Worm (Caenorhabditis elegans) whole organism, L4 larva: ENCODE measurements around the gene glr-2.

Experiments
- D1046.2 ChIP-seq: fragments of 200-800 bp; sonication (Bioruptor generic); IDR thresholded peaks from 2 replicates; pipeline ENCODE4 v1.3.6; 2022; ENCODE audit warnings: missing genetic modification characterization, missing compliant biosample characterization
- F26F4.8 ChIP-seq: fragments of 200-800 bp; sonication (Bioruptor generic); conservative IDR thresholded peaks from 2 replicates; pipeline ENCODE4 v1.3.6; 2022; ENCODE audit warnings: missing genetic modification characterization, missing compliant biosample characterization
- T20F7.1 ChIP-seq: fragments of 200-800 bp; sonication (Bioruptor generic); optimal IDR thresholded peaks from 2 replicates; lab custom pipeline; 2018; ENCODE audit warnings: mild to moderate bottlenecking, missing genetic modification characterization, missing compliant biosample characterization
- Y48G9A.11 ChIP-seq: fragments of 200-800 bp; sonication (Bioruptor generic); IDR thresholded peaks from 2 replicates; pipeline ENCODE4 v1.3.6; 2022; ENCODE audit warnings: missing genetic modification reagents, missing genetic modification characterization, missing compliant biosample characterization
- Y5F2A.4 ChIP-seq: fragments of 200-800 bp; sonication (Bioruptor generic); optimal IDR thresholded peaks from 2 replicates; lab custom pipeline; 2018; ENCODE audit warnings: mild to moderate bottlenecking, missing genetic modification characterization, missing compliant biosample characterization
- ZK546.5 ChIP-seq, 2 experiments: sonication (generic microtip); optimal IDR thresholded peaks; 2 replicates each; lab custom pipeline; 2017; ENCODE audit warnings: missing biosample characterization in 2 of 2, missing genetic modification characterization in 2 of 2
- aly-2 ChIP-seq: sonication (generic microtip); optimal IDR thresholded peaks from 2 replicates; lab custom pipeline; 2018; ENCODE audit warnings: missing biosample characterization, missing genetic modification characterization
- arid-1 ChIP-seq: fragments of 200-800 bp; sonication (Bioruptor generic); conservative IDR thresholded peaks from 2 replicates; pipeline ENCODE4 v1.3.6; 2022; ENCODE audit warnings: missing genetic modification reagents, missing genetic modification characterization, missing compliant biosample characterization
- ceh-28 ChIP-seq: fragments of 150-350 bp; optimal IDR thresholded peaks from 2 replicates; lab custom pipeline; 2014; ENCODE audit warnings: missing biosample characterization, missing genetic modification reagents, missing genetic modification characterization
- ceh-44 ChIP-seq: fragments of 200-800 bp; sonication (Bioruptor generic); IDR thresholded peaks from 2 replicates; pipeline ENCODE4 v1.3.6; 2022; ENCODE audit warnings: missing genetic modification reagents, missing genetic modification characterization, missing compliant biosample characterization
- daf-16 ChIP-seq, 3 experiments: sonication (generic microtip); optimal IDR thresholded peaks; 2 replicates each; lab custom pipeline; 2016 to 2017; ENCODE audit warnings: missing genetic modification characterization in 3 of 3, missing genetic modification reagents in 3 of 3, mild to moderate bottlenecking in 2 of 3, missing compliant biosample characterization in 2 of 3, missing biosample characterization in 1 of 3, moderate library complexity in 1 of 3
- daf-8 ChIP-seq: fragments of 200-800 bp; sonication (Bioruptor generic); IDR thresholded peaks from 2 replicates; pipeline ENCODE4 v1.3.6; 2022; ENCODE audit warnings: missing genetic modification characterization, missing compliant biosample characterization
- dmd-6 ChIP-seq: fragments of 200-800 bp; sonication (Bioruptor generic); IDR thresholded peaks from 2 replicates; pipeline ENCODE4 v1.3.6; 2022; ENCODE audit warnings: missing genetic modification reagents, missing genetic modification characterization, missing compliant biosample characterization
- dmd-9 ChIP-seq: fragments of 200-800 bp; sonication (Bioruptor generic); IDR thresholded peaks from 2 replicates; pipeline ENCODE4 v1.3.6; 2022; ENCODE audit warnings: missing genetic modification reagents, missing genetic modification characterization, missing compliant biosample characterization
- dpl-1 ChIP-seq: fragments of 150-350 bp; optimal IDR thresholded peaks from 2 replicates; lab custom pipeline; 2014; ENCODE audit warnings: missing biosample characterization, missing genetic modification reagents, missing genetic modification characterization
- dve-1 ChIP-seq: sonication (generic microtip); optimal IDR thresholded peaks from 2 replicates; lab custom pipeline; 2017; ENCODE audit warnings: antibody characterized with exemption, mild to moderate bottlenecking, missing genetic modification characterization, missing compliant biosample characterization; ENCODE audit not compliant: insufficient read depth
- egl-43 ChIP-seq: fragments of 200-800 bp; sonication (Bioruptor generic); IDR thresholded peaks from 2 replicates; pipeline ENCODE4 v1.3.6; 2022; ENCODE audit warnings: missing genetic modification reagents, missing genetic modification characterization, missing compliant biosample characterization
- fkh-10 ChIP-seq: fragments of 150-350 bp; optimal IDR thresholded peaks from 2 replicates; lab custom pipeline; 2014; ENCODE audit warnings: missing biosample characterization, missing genetic modification reagents, missing genetic modification characterization
- fos-1 ChIP-seq: fragments of 150-350 bp; optimal IDR thresholded peaks from 2 replicates; lab custom pipeline; 2014; ENCODE audit warnings: missing biosample characterization, missing genetic modification characterization
- hif-1 ChIP-seq, 2 experiments: sonication (generic microtip); optimal IDR thresholded peaks; 2 replicates each; lab custom pipeline; 2016 to 2017; ENCODE audit warnings: missing compliant biosample characterization in 2 of 2, missing genetic modification characterization in 2 of 2, missing genetic modification reagents in 2 of 2, missing genotype in 2 of 2, mild to moderate bottlenecking in 1 of 2
- hmg-1.1 ChIP-seq: fragments of 200-800 bp; sonication (Bioruptor generic); IDR thresholded peaks from 2 replicates; pipeline ENCODE4 v1.3.6; 2022; ENCODE audit warnings: missing genetic modification reagents, missing genetic modification characterization, missing compliant biosample characterization
- jun-1 ChIP-seq: fragments of 150-350 bp; optimal IDR thresholded peaks from 2 replicates; lab custom pipeline; 2014; ENCODE audit warnings: missing biosample characterization, missing genetic modification reagents, missing genetic modification characterization
- lim-7 ChIP-seq: fragments of 200-800 bp; sonication (Bioruptor generic); IDR thresholded peaks from 2 replicates; pipeline ENCODE4 v1.3.6; 2022; ENCODE audit warnings: missing genetic modification characterization, missing compliant biosample characterization
- lin-13 ChIP-seq: fragments of 150-350 bp; optimal IDR thresholded peaks from 2 replicates; lab custom pipeline; 2014; ENCODE audit warnings: missing biosample characterization, missing genetic modification reagents, missing genetic modification characterization
- lsy-2 ChIP-seq, 2 experiments: fragments of 150-350 bp in 1 of 2; sonication (generic microtip) in 1 of 2; optimal IDR thresholded peaks; 2 replicates each; lab custom pipeline; 2014 to 2017; ENCODE audit warnings: missing biosample characterization in 2 of 2, missing genetic modification characterization in 2 of 2
- mes-2 ChIP-seq: sonication (generic microtip); optimal IDR thresholded peaks from 2 replicates; lab custom pipeline; 2016; ENCODE audit warnings: missing genotype, mild to moderate bottlenecking, missing genetic modification characterization, missing compliant biosample characterization; ENCODE audit not compliant: poor library complexity, severe bottlenecking
- mxl-3 ChIP-seq: fragments of 200-800 bp; sonication (Bioruptor generic); optimal IDR thresholded peaks from 2 replicates; lab custom pipeline; 2018; ENCODE audit warnings: mild to moderate bottlenecking, missing genetic modification characterization, missing compliant biosample characterization
- nhr-102 ChIP-seq: sonication (generic microtip); optimal IDR thresholded peaks from 2 replicates; lab custom pipeline; 2016; ENCODE audit warnings: mild to moderate bottlenecking, missing genetic modification characterization, moderate library complexity, missing compliant biosample characterization
- nhr-48 ChIP-seq: sonication (generic microtip); optimal IDR thresholded peaks from 2 replicates; lab custom pipeline; 2016; ENCODE audit warnings: mild to moderate bottlenecking, missing genetic modification characterization, missing compliant biosample characterization
- rbr-2 ChIP-seq: sonication (generic microtip); optimal IDR thresholded peaks from 2 replicates; lab custom pipeline; 2016; ENCODE audit warnings: missing genotype, missing genetic modification characterization, missing compliant biosample characterization
- saeg-2 ChIP-seq: fragments of 200-800 bp; sonication (Bioruptor generic); IDR thresholded peaks from 2 replicates; pipeline ENCODE4 v1.3.6; 2022; ENCODE audit warnings: missing genetic modification reagents, missing genetic modification characterization, missing compliant biosample characterization
- tra-1 ChIP-seq: fragments of 200-800 bp; sonication (Bioruptor generic); IDR thresholded peaks from 2 replicates; pipeline ENCODE4 v1.3.6; 2022; ENCODE audit warnings: missing genetic modification reagents, missing genetic modification characterization, missing compliant biosample characterization
- zag-1 ChIP-seq: fragments of 150-350 bp; optimal IDR thresholded peaks from 2 replicates; lab custom pipeline; 2014; ENCODE audit warnings: missing biosample characterization, missing genetic modification characterization
- zip-2 ChIP-seq: fragments of 150-350 bp; optimal IDR thresholded peaks from 2 replicates; lab custom pipeline; 2014; ENCODE audit warnings: missing biosample characterization, missing genetic modification characterization
- ztf-7 ChIP-seq: fragments of 150-350 bp; optimal IDR thresholded peaks from 2 replicates; lab custom pipeline; 2014; ENCODE audit warnings: missing biosample characterization, missing genetic modification characterization

The glr-2 gene

DNA sequence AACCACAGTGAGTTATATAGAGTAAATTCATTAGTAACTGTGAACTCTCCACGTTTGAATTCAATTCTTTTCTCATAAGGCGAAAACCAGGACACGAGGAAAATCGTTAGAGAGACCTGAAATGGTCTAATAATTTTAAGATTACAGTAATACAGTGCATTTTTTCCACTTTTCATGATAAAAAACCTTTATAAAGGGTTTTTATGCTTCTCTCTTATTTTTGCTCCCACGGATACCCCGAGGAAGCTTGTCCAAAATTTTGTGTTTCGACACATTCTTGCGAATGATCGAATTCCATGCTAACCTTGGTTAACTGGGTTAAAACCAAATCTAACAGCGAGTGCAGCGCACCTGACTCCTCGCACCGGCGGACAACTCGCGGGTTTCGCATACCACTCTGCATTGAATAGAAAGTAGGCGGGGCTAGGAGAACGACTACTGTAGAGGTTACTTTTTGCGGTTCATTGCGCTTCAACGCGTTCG is 4.5 kb downstream of the glr-2 start (continued):
- no peak for TF ChIP-seq hif-1 (tag; optimal IDR thresholded peaks at IDR 0.05; lab: Kevin White, UChicago)
- TF ChIP-seq hmg-1.1 (GFP tag; lab: Robert Waterston, UW) = no peak
- TF ChIP-seq, all 104 proteins: peak for 24

DNA sequence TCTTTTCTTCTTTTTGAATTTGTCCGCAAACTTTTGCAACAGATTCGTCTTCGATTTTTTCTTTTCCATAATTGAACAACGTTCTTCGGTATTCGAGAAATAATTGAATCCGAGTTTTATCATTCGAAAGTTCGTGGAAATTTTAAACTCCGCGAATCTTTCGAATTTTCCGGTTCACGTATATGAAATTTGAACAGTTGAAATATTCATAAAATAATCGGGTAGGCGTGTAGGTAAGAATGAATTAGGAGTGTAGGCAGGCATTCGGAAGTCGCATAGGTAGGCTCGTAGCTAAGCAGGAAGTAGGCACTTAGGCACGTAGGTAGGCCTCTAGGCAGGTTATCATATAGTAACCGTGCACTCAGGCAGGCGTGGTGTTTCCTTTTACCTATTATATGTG is 6.6 kb downstream of the glr-2 start, which contains the start of gene B0280.11:
Gene B0280.11, minus strand, starts transcription at position 101 of the 400 bp plus-strand sequence.
- no peak for TF ChIP-seq dpl-1 (GFP tag; lab: Kevin White, UChicago)
- TF ChIP-seq dmd-6 (GFP tag; lab: Robert Waterston, UW) = no peak
- TF ChIP-seq, all 104 proteins: peak for 0

DNA sequence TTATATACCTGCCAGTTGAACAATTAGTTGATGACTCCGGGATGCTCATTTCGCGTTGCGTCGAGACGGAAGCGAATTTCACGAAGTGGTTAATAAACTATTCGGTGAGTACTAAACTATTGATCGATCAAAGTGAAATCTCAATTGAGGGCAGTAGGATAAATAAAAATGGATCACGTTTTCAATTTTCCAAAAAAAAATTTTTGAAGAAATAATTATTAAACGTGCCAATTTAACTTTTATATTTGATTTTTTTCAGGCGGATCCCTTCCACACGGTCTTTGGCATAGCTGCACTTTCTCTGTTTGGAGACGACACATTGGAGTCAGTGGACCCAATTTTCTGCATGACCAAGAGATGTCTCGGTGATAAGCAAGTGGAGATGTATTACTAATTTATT is 8.7 kb downstream of the glr-2 start, which contains the start of gene B0280.17:
Gene B0280.17, minus strand, starts transcription at position 101 of the 400 bp plus-strand sequence.
- TF ChIP-seq fos-1 (no peak), fkh-10 (GFP tag; lab: Kevin White, UChicago) (no peak), mxl-3 (GFP tag; lab: Kevin White, UChicago) (no peak), dve-1 (no peak), arid-1 (no peak), zip-2 (no peak), F26F4.8 (no peak), aly-2 (tag; lab: Kevin White, UChicago) (no peak), ztf-7 (no peak), lin-13 (no peak), Y5F2A.4 (GFP tag; lab: Kevin White, UChicago) (no peak), dmd-6 (GFP tag; lab: Robert Waterston, UW) (no peak), ceh-28 (no peak), D1046.2 (GFP tag; lab: Robert Waterston, UW) (no peak), daf-8 (no peak), tra-1 (GFP tag; lab: Robert Waterston, UW) (no peak), hif-1 (tag; optimal IDR thresholded peaks at IDR 0.05; lab: Kevin White, UChicago) (no peak), saeg-2 (no peak), ZK546.5 (tag; optimal IDR thresholded peaks at IDR 0.05; lab: Kevin White, UChicago) (no peak), ceh-44 (GFP tag; lab: Robert Waterston, UW) (no peak)

DNA sequence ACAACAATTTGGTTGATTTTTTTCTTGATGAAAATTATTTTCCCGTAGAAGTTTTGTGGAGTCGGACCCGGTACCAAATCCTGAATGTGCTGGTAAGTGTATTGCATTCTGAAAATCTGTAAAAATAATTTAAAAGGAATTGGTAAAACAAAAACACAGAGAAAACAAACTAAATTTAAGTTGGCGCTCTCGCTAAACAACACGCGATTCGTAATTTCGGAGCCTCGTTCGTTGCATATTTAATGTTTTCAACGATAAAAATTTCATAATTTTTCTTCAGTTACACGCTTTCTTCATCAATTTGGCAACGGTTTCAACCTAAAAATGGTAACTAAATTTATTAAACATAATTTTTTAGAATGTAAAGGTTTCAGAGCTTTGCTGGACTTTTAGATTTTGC is 11.2 kb downstream of the glr-2 start, which contains the start of the genes pot-1 and ggtb-1:
Gene pot-1, minus strand, starts transcription at position 120 of the 400 bp plus-strand sequence.
Gene ggtb-1, plus strand, starts transcription at position 208 of the 400 bp plus-strand sequence.
- TF ChIP-seq egl-43 (GFP tag; lab: Robert Waterston, UW) (no peak), nhr-48 (no peak), dmd-9 (GFP tag; lab: Robert Waterston, UW) (no peak), lim-7 (GFP tag; lab: Robert Waterston, UW) (no peak), fos-1 (no peak), mes-2 (peak; percentile 46), T20F7.1 (GFP tag; lab: Kevin White, UChicago) (peak; percentile 92), lsy-2 (tag; optimal IDR thresholded peaks at IDR 0.05; lab: Kevin White, UChicago) (peak in 1 of 2 experiments; percentile 37), Y48G9A.11 (GFP tag; lab: Robert Waterston, UW) (peak; percentile 81), ztf-7 (no peak), jun-1 (tag; lab: Kevin White, UChicago) (no peak), daf-16 (GFP tag; optimal IDR thresholded peaks at IDR 0.05; lab: Kevin White, UChicago) (no peak), daf-16 (tag; optimal IDR thresholded peaks at IDR 0.05; lab: Kevin White, UChicago) (peak; percentile 29), rbr-2 (tag; lab: Kevin White, UChicago) (no peak), dpl-1 (GFP tag; lab: Kevin White, UChicago) (peak; percentile 50), nhr-102 (tag; lab: Kevin White, UChicago) (no peak), zag-1 (tag; lab: Kevin White, UChicago) (no peak)
